Worm (Caenorhabditis elegans) whole organism, L3 larva: ENCODE measurements around the gene cdr-2.

Experiments
- R02D3.7 ChIP-seq: fragments of 150-350 bp; optimal IDR thresholded peaks from 2 replicates; lab custom pipeline; 2014; ENCODE audit warnings: missing biosample characterization, missing genetic modification characterization
- ZK546.5 ChIP-seq: sonication (generic microtip); optimal IDR thresholded peaks from 2 replicates; lab custom pipeline; 2017; ENCODE audit warnings: missing biosample characterization, missing genetic modification characterization
- ama-1 ChIP-seq: fragments of 150-350 bp; optimal IDR thresholded peaks from 2 replicates; lab custom pipeline; 2018
- ceh-16 ChIP-seq: sonication (generic microtip); optimal IDR thresholded peaks from 2 replicates; lab custom pipeline; 2017; ENCODE audit warnings: missing biosample characterization, missing genetic modification characterization
- ceh-28 ChIP-seq: fragments of 150-350 bp; optimal IDR thresholded peaks from 2 replicates; lab custom pipeline; 2014; ENCODE audit warnings: missing biosample characterization, missing genetic modification reagents, missing genetic modification characterization
- ceh-82 ChIP-seq: fragments of 150-350 bp; optimal IDR thresholded peaks from 2 replicates; lab custom pipeline; 2014; ENCODE audit warnings: missing biosample characterization, missing genetic modification characterization
- ceh-9 ChIP-seq: sonication (generic microtip); optimal IDR thresholded peaks from 2 replicates; lab custom pipeline; 2018; ENCODE audit warnings: missing biosample characterization, missing genetic modification characterization
- daf-12 ChIP-seq: fragments of 150-350 bp; optimal IDR thresholded peaks from 2 replicates; lab custom pipeline; 2014; ENCODE audit warnings: missing biosample characterization, missing genetic modification reagents, missing genetic modification characterization
- egl-27 ChIP-seq: sonication (generic microtip); optimal IDR thresholded peaks from 4 replicates; lab custom pipeline; 2017; ENCODE audit warnings: missing biosample characterization, missing genetic modification reagents, missing genetic modification characterization
- egl-5 ChIP-seq: fragments of 150-350 bp; optimal IDR thresholded peaks from 2 replicates; lab custom pipeline; 2017; ENCODE audit warnings: missing biosample characterization, missing genetic modification reagents, missing genetic modification characterization, inconsistent platforms
- elt-2 ChIP-seq: sonication (generic microtip); optimal IDR thresholded peaks from 2 replicates; lab custom pipeline; 2016; ENCODE audit warnings: missing genetic modification reagents, mild to moderate bottlenecking, missing genetic modification characterization, missing compliant biosample characterization
- elt-3 ChIP-seq, 3 experiments: fragments of 150-350 bp in 1 of 3; sonication (generic microtip) in 2 of 3; optimal IDR thresholded peaks; 2 replicates in 2 of 3; 4 replicates in 1 of 3; lab custom pipeline; 2014 to 2017; ENCODE audit warnings: missing biosample characterization in 3 of 3, missing genetic modification characterization in 3 of 3
- eor-1 ChIP-seq, 2 experiments: fragments of 150-350 bp; optimal IDR thresholded peaks; 2 replicates each; lab custom pipeline; 2014 to 2018; ENCODE audit warnings: missing biosample characterization in 2 of 2, missing genetic modification characterization in 2 of 2
- fkh-10 ChIP-seq: sonication (generic microtip); optimal IDR thresholded peaks from 2 replicates; lab custom pipeline; 2017; ENCODE audit warnings: missing biosample characterization, missing genetic modification reagents, missing genetic modification characterization
- fos-1 ChIP-seq: fragments of 150-350 bp; optimal IDR thresholded peaks from 2 replicates; lab custom pipeline; 2014; ENCODE audit warnings: missing biosample characterization, missing genetic modification characterization
- hmg-11 ChIP-seq: sonication (generic microtip); optimal IDR thresholded peaks from 2 replicates; lab custom pipeline; 2016; ENCODE audit warnings: missing genetic modification characterization, missing compliant biosample characterization
- jun-1 ChIP-seq: fragments of 150-350 bp; optimal IDR thresholded peaks from 2 replicates; lab custom pipeline; 2014; ENCODE audit warnings: missing biosample characterization, missing genetic modification reagents, missing genetic modification characterization
- lin-39 ChIP-seq: fragments of 150-350 bp; optimal IDR thresholded peaks from 2 replicates; lab custom pipeline; 2018; ENCODE audit warnings: missing biosample characterization, missing genetic modification reagents, missing genetic modification characterization
- lsy-12 ChIP-seq: sonication (generic microtip); optimal IDR thresholded peaks from 2 replicates; lab custom pipeline; 2016; ENCODE audit warnings: mild to moderate bottlenecking, missing genetic modification characterization, missing compliant biosample characterization
- mdl-1 ChIP-seq: fragments of 150-350 bp; optimal IDR thresholded peaks from 2 replicates; lab custom pipeline; 2014; ENCODE audit warnings: missing biosample characterization, missing genetic modification characterization
- nfya-1 ChIP-seq: sonication (generic microtip); optimal IDR thresholded peaks from 2 replicates; lab custom pipeline; 2017; ENCODE audit warnings: missing genetic modification characterization, mild to moderate bottlenecking, missing compliant biosample characterization, antibody characterized with exemption, moderate library complexity; ENCODE audit not compliant: insufficient read depth
- nhr-12 ChIP-seq: fragments of 150-350 bp; optimal IDR thresholded peaks from 2 replicates; lab custom pipeline; 2014; ENCODE audit warnings: missing biosample characterization, missing genetic modification characterization
- nhr-23 ChIP-seq: fragments of 150-350 bp; optimal IDR thresholded peaks from 2 replicates; lab custom pipeline; 2014; ENCODE audit warnings: missing biosample characterization, missing genetic modification reagents, missing genetic modification characterization
- nhr-25 ChIP-seq: sonication (generic microtip); optimal IDR thresholded peaks from 2 replicates; lab custom pipeline; 2017; ENCODE audit warnings: missing biosample characterization, missing genetic modification characterization
- nhr-28 ChIP-seq: fragments of 150-350 bp; optimal IDR thresholded peaks from 2 replicates; lab custom pipeline; 2014; ENCODE audit warnings: missing biosample characterization, missing genetic modification characterization
- nhr-43 ChIP-seq: sonication (generic microtip); optimal IDR thresholded peaks from 2 replicates; lab custom pipeline; 2016; ENCODE audit warnings: mild to moderate bottlenecking, missing genetic modification characterization, missing compliant biosample characterization; ENCODE audit not compliant: poor library complexity, severe bottlenecking
- nhr-67 ChIP-seq: fragments of 150-350 bp; optimal IDR thresholded peaks from 2 replicates; lab custom pipeline; 2014; ENCODE audit warnings: missing biosample characterization, missing genetic modification characterization
- pha-4 ChIP-seq: fragments of 150-350 bp; optimal IDR thresholded peaks from 2 replicates; lab custom pipeline; 2014; ENCODE audit warnings: missing biosample characterization, missing genetic modification reagents, missing genetic modification characterization
- pqm-1 ChIP-seq: fragments of 150-350 bp; optimal IDR thresholded peaks from 2 replicates; lab custom pipeline; 2017; ENCODE audit warnings: missing biosample characterization, missing genetic modification characterization, inconsistent platforms
- skn-1 ChIP-seq: fragments of 150-350 bp; optimal IDR thresholded peaks from 2 replicates; lab custom pipeline; 2014; ENCODE audit warnings: missing biosample characterization, missing genetic modification characterization
- snpc-4 ChIP-seq: fragments of 150-350 bp; optimal IDR thresholded peaks from 2 replicates; lab custom pipeline; 2014; ENCODE audit warnings: missing biosample characterization, missing genetic modification characterization
- tbx-2 ChIP-seq: sonication (generic microtip); optimal IDR thresholded peaks from 2 replicates; lab custom pipeline; 2016; ENCODE audit warnings: mild to moderate bottlenecking, missing genetic modification characterization, missing compliant biosample characterization
- unc-39 ChIP-seq: sonication (generic microtip); optimal IDR thresholded peaks from 4 replicates; lab custom pipeline; 2017; ENCODE audit warnings: missing biosample characterization, missing genetic modification characterization
- unc-62 ChIP-seq: fragments of 150-350 bp; sonication (generic microtip); optimal IDR thresholded peaks from 4 replicates; lab custom pipeline; 2014; ENCODE audit warnings: missing biosample characterization, missing genetic modification reagents, missing genetic modification characterization
- zag-1 ChIP-seq: fragments of 150-350 bp; optimal IDR thresholded peaks from 2 replicates; lab custom pipeline; 2014; ENCODE audit warnings: missing biosample characterization, missing genetic modification characterization
- ztf-11 ChIP-seq: fragments of 150-350 bp; optimal IDR thresholded peaks from 2 replicates; lab custom pipeline; 2014; ENCODE audit warnings: missing biosample characterization, missing genetic modification characterization
- ztf-4 ChIP-seq: fragments of 150-350 bp; optimal IDR thresholded peaks from 2 replicates; lab custom pipeline; 2014; ENCODE audit warnings: missing biosample characterization, missing genetic modification characterization

The cdr-2 gene

ce11 chrV:12427826-12428225 lies 12.3 kb upstream of the cdr-2 start:
- TF ChIP-seq snpc-4 (tag; lab: Kevin White, UChicago) (no peak), nhr-12 (tag; lab: Kevin White, UChicago) (no peak), ceh-82 (tag; lab: Kevin White, UChicago) (no peak), egl-5 (no peak), nfya-1 (tag; lab: Kevin White, UChicago) (no peak), fkh-10 (GFP tag; lab: Kevin White, UChicago) (no peak), hmg-11 (tag; lab: Kevin White, UChicago) (no peak), R02D3.7 (no peak), ztf-11 (tag; lab: Kevin White, UChicago) (no peak), ceh-9 (no peak), jun-1 (no peak), egl-27 (tag; lab: Kevin White, UChicago) (no peak), ceh-28 (tag; lab: Kevin White, UChicago) (no peak), nhr-25 (tag; lab: Kevin White, UChicago) (no peak)

- no peak for TF ChIP-seq elt-2 (tag; lab: Kevin White, UChicago)
- no peak for TF ChIP-seq nhr-25 (tag; lab: Kevin White, UChicago)
- TF ChIP-seq, all 47 proteins: peak for 0
These were observed 5.9 kb upstream of the cdr-2 start for ce11 chrV:12421360-12421759.

ce11 chrV:12420843-12421242 lies 5.3 kb upstream of the cdr-2 start, which contains the start of gene C54D10.4:
Gene C54D10.4, minus strand, starts transcription at chrV:12420943.
- TF ChIP-seq ZK546.5 (no peak), nhr-12 (tag; lab: Kevin White, UChicago) (no peak), pqm-1 (tag; lab: Kevin White, UChicago) (no peak), ceh-16 (tag; lab: Kevin White, UChicago) (no peak), lsy-12 (tag; lab: Kevin White, UChicago) (no peak), unc-39 (no peak), nhr-28 (tag; lab: Kevin White, UChicago) (no peak), fkh-10 (GFP tag; lab: Kevin White, UChicago) (no peak)

- TF ChIP-seq fkh-10 (GFP tag; lab: Kevin White, UChicago) (no peak), tbx-2 (no peak), hmg-11 (tag; lab: Kevin White, UChicago) (no peak)
These were observed 2.8 kb upstream of the cdr-2 start, which contains the start of gene C54D10.3 for ce11 chrV:12418292-12418691. Gene C54D10.3, plus strand, starts transcription at chrV:12418592.

- no peak for TF ChIP-seq nhr-25 (tag; lab: Kevin White, UChicago)
- no peak for TF ChIP-seq unc-39
- no peak for TF ChIP-seq zag-1 (tag; lab: Kevin White, UChicago)
- no peak for TF ChIP-seq fos-1 (tag; lab: Kevin White, UChicago)
- no peak for TF ChIP-seq unc-62 (GFP tag; lab: Kevin White, UChicago)
These were observed 1.8 kb upstream of the cdr-2 start, which contains the start of gene cdr-3 for ce11 chrV:12417277-12417676. Gene cdr-3, minus strand, starts transcription at chrV:12417377.

ce11 chrV:12414362-12414761 lies 1.1 kb downstream of the cdr-2 start:
- no peak for TF ChIP-seq ceh-28 (tag; lab: Kevin White, UChicago)
- TF ChIP-seq pha-4 (tag; lab: Kevin White, UChicago), result peak; percentile 15
- TF ChIP-seq skn-1 (tag; lab: Kevin White, UChicago), result peak; percentile 51
- TF ChIP-seq jun-1, result no peak
- peak; percentile 62 for TF ChIP-seq elt-2 (tag; lab: Kevin White, UChicago)
- peak; percentile 55 for TF ChIP-seq pqm-1 (tag; lab: Kevin White, UChicago)

- no peak for TF ChIP-seq egl-5
- no peak for TF ChIP-seq lsy-12 (tag; lab: Kevin White, UChicago)
- no peak for TF ChIP-seq ztf-11 (tag; lab: Kevin White, UChicago)
- TF ChIP-seq mdl-1 (tag; lab: Kevin White, UChicago), result no peak
- no peak for TF ChIP-seq ztf-4 (tag; lab: Kevin White, UChicago)
- peak; percentile 9 for TF ChIP-seq nhr-23 (tag; lab: Kevin White, UChicago)
- no peak for TF ChIP-seq unc-62 (GFP tag; lab: Kevin White, UChicago)
- TF ChIP-seq daf-12 (tag; lab: Kevin White, UChicago), result no peak
- TF ChIP-seq nhr-67 (tag; lab: Kevin White, UChicago), result no peak
- TF ChIP-seq zag-1 (tag; lab: Kevin White, UChicago), result no peak
- TF ChIP-seq unc-39, result no peak
- no peak for TF ChIP-seq eor-1 (tag; optimal IDR thresholded peaks at IDR 0.05; lab: Kevin White, UChicago)
- TF ChIP-seq pqm-1 (tag; lab: Kevin White, UChicago), result peak; percentile 63
- no peak for TF ChIP-seq lin-39
- TF ChIP-seq ceh-9, result no peak
- TF ChIP-seq pha-4 (tag; lab: Kevin White, UChicago), result peak; percentile 61
- no peak for TF ChIP-seq fos-1 (tag; lab: Kevin White, UChicago)
- no peak for TF ChIP-seq nhr-25 (tag; lab: Kevin White, UChicago)
- TF ChIP-seq ceh-82 (tag; lab: Kevin White, UChicago), result no peak
- no peak for TF ChIP-seq ama-1 (lab: Kevin White, UChicago)
- TF ChIP-seq egl-27 (tag; lab: Kevin White, UChicago), result no peak
- TF ChIP-seq R02D3.7, result no peak
- TF ChIP-seq nhr-43 (tag; lab: Kevin White, UChicago), result no peak
- TF ChIP-seq elt-3 (tag; optimal IDR thresholded peaks at IDR 0.05; lab: Kevin White, UChicago), result no peak
- peak; percentile 46 for TF ChIP-seq elt-2 (tag; lab: Kevin White, UChicago)
- TF ChIP-seq skn-1 (tag; lab: Kevin White, UChicago), result no peak
These were observed 1.8 kb downstream of the cdr-2 start, which contains the start of gene cdr-6 for ce11 chrV:12413651-12414114. Gene cdr-6, minus strand, starts transcription at chrV:12413701.
